Fruit fly (Drosophila melanogaster) whole organism, wandering third instar larva: ENCODE data around the gene Tlk.
"Not testable (repeated sequence)": the region's sequence is repeated elsewhere in the genome, so short reads cannot be mapped to it uniquely, and the experiment has no call there.

Experiments used
- Hnf4 ChIP-seq: fragments of 200-800 bp; sonication (Bioruptor generic); optimal IDR thresholded peaks from 2 replicates; lab custom pipeline; 2016; ENCODE audit warnings: missing biosample characterization, mild to moderate bottlenecking, missing genetic modification characterization
- N ChIP-seq: fragments of >200 bp; optimal IDR thresholded peaks from 2 replicates; lab custom pipeline; 2018; ENCODE audit warnings: missing biosample characterization, missing external identifiers, missing genetic modification characterization
- Sp1 ChIP-seq: fragments of 200-800 bp; sonication (Bioruptor generic); optimal IDR thresholded peaks from 3 replicates; lab custom pipeline; 2019; ENCODE audit warnings: missing biosample characterization, mild to moderate bottlenecking, missing genetic modification characterization, moderate library complexity
- br ChIP-seq: fragments of 200-800 bp; sonication (Bioruptor generic); optimal IDR thresholded peaks from 2 replicates; lab custom pipeline; 2016; ENCODE audit warnings: missing biosample characterization, missing genetic modification characterization
- brk ChIP-seq: fragments of 200-800 bp; sonication (Bioruptor generic); optimal IDR thresholded peaks from 2 replicates; lab custom pipeline; 2016; ENCODE audit warnings: missing biosample characterization, mild to moderate bottlenecking, missing genetic modification characterization
- fru ChIP-seq: fragments of 200-800 bp; sonication (Bioruptor generic); optimal IDR thresholded peaks from 3 replicates; lab custom pipeline; 2016; ENCODE audit warnings: missing biosample characterization, mild to moderate bottlenecking, missing genetic modification characterization
- h ChIP-seq: fragments of 200-800 bp; sonication (Bioruptor generic); optimal IDR thresholded peaks from 3 replicates; lab custom pipeline; 2016; ENCODE audit warnings: missing biosample characterization, mild to moderate bottlenecking, missing genetic modification characterization
- jim ChIP-seq: fragments of 175-275, 200-325 bp; sonication (Bioruptor generic); optimal IDR thresholded peaks from 2 replicates; lab custom pipeline; 2016; ENCODE audit warnings: missing biosample characterization, mild to moderate bottlenecking, missing genetic modification characterization

dm6 chrX:3789769-3790168, 70.0 kb downstream of the Tlk start, which contains the start of gene HIP-R:
- not testable (repeated sequence) for TF ChIP-seq fru (GFP tag; lab: Kevin White, UChicago); brk (GFP tag; lab: Kevin White, UChicago); jim; h (GFP tag; lab: Kevin White, UChicago); Hnf4 (GFP tag; lab: Kevin White, UChicago); N; br (GFP tag; lab: Kevin White, UChicago); Sp1 (GFP tag; lab: Kevin White, UChicago)
